Worm (Caenorhabditis elegans): ENCODE measurements around the gene C34C12.12.

Gene C34C12.12

ce11 chrIII:3426741-3427140 lies 26.3 kb upstream of the C34C12.12 start (continued):
- TF ChIP-seq nhr-90 (tag; optimal IDR thresholded peaks at IDR 0.05) (peak; percentile 7), sptf-2 (GFP tag; optimal IDR thresholded peaks at IDR 0.05) (no peak), ztf-18 (tag; optimal IDR thresholded peaks at IDR 0.05) (peak; percentile 36), snpc-4 (GFP tag; optimal IDR thresholded peaks at IDR 0.05) (no peak), snpc-4 (tag; optimal IDR thresholded peaks at IDR 0.05) (peak in 1 of 4 experiments; percentile 5), ZK185.1 (tag; optimal IDR thresholded peaks at IDR 0.05; ENCODE audit: poor library complexity, severe bottlenecking) (no peak), D2030.7 (GFP tag; IDR thresholded peaks at IDR 0.05) (no peak), nfya-1 (tag; optimal IDR thresholded peaks at IDR 0.05; ENCODE audit: borderline replicate concordance, insufficient read depth) (no peak), hrde-1 (tag; optimal IDR thresholded peaks at IDR 0.05; ENCODE audit: borderline replicate concordance) (peak; percentile 2), ekl-4 (GFP tag; IDR thresholded peaks at IDR 0.05) (peak; percentile 65; the same call in 1 of the 2 replicates), ama-1 (optimal IDR thresholded peaks at IDR 0.05) (no peak), ama-1 (GFP tag; optimal IDR thresholded peaks at IDR 0.05) (no peak), ztf-3 (GFP tag; optimal IDR thresholded peaks at IDR 0.05) (no peak), lin-26 (GFP tag; IDR thresholded peaks at IDR 0.05) (peak; percentile 88), nfyb-1 (GFP tag; IDR thresholded peaks at IDR 0.05) (peak; percentile 62; the same call in 1 of the 2 replicates), hlh-12 (tag; optimal IDR thresholded peaks at IDR 0.05) (no peak), sea-2 (GFP tag; IDR thresholded peaks at IDR 0.05) (no peak), lsl-1 (GFP tag; optimal IDR thresholded peaks at IDR 0.05) (peak; percentile 42), F52B5.7 (tag; optimal IDR thresholded peaks at IDR 0.05) (no peak), repo-1 (tag; optimal IDR thresholded peaks at IDR 0.05) (peak; percentile 43), tlf-1 (GFP tag; optimal IDR thresholded peaks at IDR 0.05) (no peak), bed-2 (GFP tag; IDR thresholded peaks at IDR 0.05) (no peak), ztf-25 (GFP tag; IDR thresholded peaks at IDR 0.05) (0 out of 2 replicates have a peak, but pooled peaks have one; percentile 37), ztf-22 (GFP tag; optimal IDR thresholded peaks at IDR 0.05) (no peak), rec-8 (tag; optimal IDR thresholded peaks at IDR 0.05) (no peak), aptf-2 (GFP tag; conservative IDR thresholded peaks at IDR 0.05) (no peak), ceh-79 (tag; optimal IDR thresholded peaks at IDR 0.05) (no peak), attf-3 (GFP tag; conservative IDR thresholded peaks at IDR 0.05) (no peak), nhr-120 (GFP tag; IDR thresholded peaks at IDR 0.05) (no peak), tbx-9 (tag; optimal IDR thresholded peaks at IDR 0.05; ENCODE audit: borderline replicate concordance) (no peak), hmg-1.2 (GFP tag; IDR thresholded peaks at IDR 0.05) (peak; percentile 34; the same call in 1 of the 2 replicates), tbp1 (GFP tag; optimal IDR thresholded peaks at IDR 0.05) (peak; percentile 90), F23B12.7 (tag; optimal IDR thresholded peaks at IDR 0.05; ENCODE audit: insufficient read depth) (no peak), madf-6 (GFP tag; IDR thresholded peaks at IDR 0.05) (peak; percentile 47; the same call in 1 of the 2 replicates), F33H1.4 (GFP tag; IDR thresholded peaks at IDR 0.05) (peak; percentile 30; the same call in 1 of the 2 replicates), T07F8.4 (tag; optimal IDR thresholded peaks at IDR 0.05) (no peak), dox-1 (GFP tag; IDR thresholded peaks at IDR 0.05) (peak; percentile 74; the same call in 1 of the 2 replicates), him-1 (tag; optimal IDR thresholded peaks at IDR 0.05) (peak; percentile 22), snpc-1.3 (tag; optimal IDR thresholded peaks at IDR 0.05; ENCODE audit: insufficient read depth) (no peak)

- TF ChIP-seq lsl-1 (GFP tag; optimal IDR thresholded peaks at IDR 0.05) (peak; percentile 16), cebp-1 (GFP tag; IDR thresholded peaks at IDR 0.05) (no peak), cebp-1 (tag; optimal IDR thresholded peaks at IDR 0.05) (no peak)
Observed at ce11 chrIII:3428574-3428973, 24.4 kb upstream of the C34C12.12 start.
